Worm (Caenorhabditis elegans) whole organism, mixed stage, embryonic: ENCODE results near the gene K03H1.9.

Experiments used
- bed-3 ChIP-seq: fragments of 200-800 bp; sonication (Bioruptor generic); optimal IDR thresholded peaks from 3 replicates; lab custom pipeline; 2018; ENCODE audit warnings: mild to moderate bottlenecking, missing genetic modification characterization, moderate library complexity, missing compliant biosample characterization
- blmp-1 ChIP-seq: fragments of 150-350 bp; optimal IDR thresholded peaks from 2 replicates; lab custom pipeline; 2014; ENCODE audit warnings: missing biosample characterization, missing genetic modification characterization
- ceh-39 ChIP-seq: fragments of 150-350 bp; optimal IDR thresholded peaks from 2 replicates; lab custom pipeline; 2014; ENCODE audit warnings: missing biosample characterization, missing genetic modification characterization
- ceh-43 ChIP-seq: fragments of 200-800 bp; sonication (Bioruptor generic); optimal IDR thresholded peaks from 2 replicates; lab custom pipeline; 2018; ENCODE audit warnings: mild to moderate bottlenecking, missing genetic modification characterization, moderate library complexity, missing compliant biosample characterization
- ceh-83 ChIP-seq: fragments of 200-800 bp; sonication (Bioruptor generic); optimal IDR thresholded peaks from 2 replicates; lab custom pipeline; 2018; ENCODE audit warnings: mild to moderate bottlenecking, missing genetic modification characterization, missing compliant biosample characterization
- ces-1 ChIP-seq: fragments of 150-350 bp; optimal IDR thresholded peaks from 2 replicates; lab custom pipeline; 2014; ENCODE audit warnings: missing biosample characterization, missing genetic modification reagents, missing genetic modification characterization
- cnd-1 ChIP-seq: fragments of 200-800 bp; sonication (Bioruptor generic); optimal IDR thresholded peaks from 2 replicates; lab custom pipeline; 2018; ENCODE audit warnings: mild to moderate bottlenecking, missing genetic modification characterization, missing compliant biosample characterization
- drap-1 ChIP-seq: fragments of 200-800 bp; sonication (Bioruptor generic); optimal IDR thresholded peaks from 3 replicates; lab custom pipeline; 2018; ENCODE audit warnings: mild to moderate bottlenecking, missing genetic modification characterization, missing compliant biosample characterization
- elt-1 ChIP-seq: sonication (generic microtip); optimal IDR thresholded peaks from 2 replicates; lab custom pipeline; 2017; ENCODE audit warnings: missing genetic modification characterization, mild to moderate bottlenecking, missing compliant biosample characterization, antibody characterized with exemption, moderate library complexity, borderline replicate concordance; ENCODE audit not compliant: insufficient read depth
- elt-3 ChIP-seq: fragments of 150-350 bp; optimal IDR thresholded peaks from 2 replicates; lab custom pipeline; 2014; ENCODE audit warnings: missing biosample characterization, missing genetic modification characterization
- flh-1 ChIP-seq: fragments of 200-800 bp; sonication (Bioruptor generic); optimal IDR thresholded peaks from 2 replicates; lab custom pipeline; 2018; ENCODE audit warnings: mild to moderate bottlenecking, missing genetic modification characterization, moderate library complexity, missing compliant biosample characterization
- ham-2 ChIP-seq: fragments of 200-800 bp; sonication (Bioruptor generic); optimal IDR thresholded peaks from 2 replicates; lab custom pipeline; 2018; ENCODE audit warnings: mild to moderate bottlenecking, missing genetic modification characterization, missing compliant biosample characterization
- hlh-1 ChIP-seq: fragments of 150-350 bp; optimal IDR thresholded peaks from 2 replicates; lab custom pipeline; 2014; ENCODE audit warnings: missing biosample characterization, missing genetic modification reagents, missing genetic modification characterization
- lin-13 ChIP-seq: fragments of 150-350 bp; optimal IDR thresholded peaks from 2 replicates; lab custom pipeline; 2014; ENCODE audit warnings: missing biosample characterization, missing genetic modification characterization
- lin-32 ChIP-seq: fragments of 200-800 bp; sonication (Bioruptor generic); optimal IDR thresholded peaks from 2 replicates; lab custom pipeline; 2018; ENCODE audit warnings: mild to moderate bottlenecking, missing genetic modification characterization, missing compliant biosample characterization
- lsy-2 ChIP-seq: fragments of 150-350 bp; optimal IDR thresholded peaks from 2 replicates; lab custom pipeline; 2014; ENCODE audit warnings: missing biosample characterization, missing genetic modification characterization
- mab-5 ChIP-seq: fragments of 150-350 bp; optimal IDR thresholded peaks from 2 replicates; lab custom pipeline; 2014; ENCODE audit warnings: missing biosample characterization, missing genetic modification characterization
- mep-1 ChIP-seq: fragments of 150-350 bp; optimal IDR thresholded peaks from 2 replicates; lab custom pipeline; 2017; ENCODE audit warnings: missing biosample characterization, missing genetic modification reagents, missing genetic modification characterization, inconsistent platforms
- mls-2 ChIP-seq: sonication (generic microtip); optimal IDR thresholded peaks from 2 replicates; lab custom pipeline; 2016; ENCODE audit warnings: mild to moderate bottlenecking, missing genetic modification characterization, moderate library complexity, missing compliant biosample characterization
- nhr-12 ChIP-seq: fragments of 150-350 bp; optimal IDR thresholded peaks from 2 replicates; lab custom pipeline; 2014; ENCODE audit warnings: missing biosample characterization, missing genetic modification characterization
- nhr-2 ChIP-seq: fragments of 150-350 bp; optimal IDR thresholded peaks from 2 replicates; lab custom pipeline; 2014; ENCODE audit warnings: missing biosample characterization, missing genetic modification characterization
- nhr-237 ChIP-seq: fragments of 150-350 bp; optimal IDR thresholded peaks from 2 replicates; lab custom pipeline; 2014; ENCODE audit warnings: missing biosample characterization, missing genetic modification characterization
- nhr-28 ChIP-seq: fragments of 150-350 bp; optimal IDR thresholded peaks from 2 replicates; lab custom pipeline; 2014; ENCODE audit warnings: missing biosample characterization, missing genetic modification characterization
- nhr-76 ChIP-seq: sonication (generic microtip); optimal IDR thresholded peaks from 2 replicates; lab custom pipeline; 2017; ENCODE audit warnings: missing biosample characterization, missing genetic modification characterization
- sem-2 ChIP-seq: fragments of 200-800 bp; sonication (Bioruptor generic); optimal IDR thresholded peaks from 2 replicates; lab custom pipeline; 2018; ENCODE audit warnings: mild to moderate bottlenecking, missing genetic modification characterization, missing compliant biosample characterization
- snpc-4 ChIP-seq: fragments of 150-350 bp; optimal IDR thresholded peaks from 2 replicates; lab custom pipeline; 2014; ENCODE audit warnings: missing biosample characterization, missing genetic modification characterization
- sptf-1 ChIP-seq: sonication (generic microtip); optimal IDR thresholded peaks from 2 replicates; lab custom pipeline; 2017; ENCODE audit warnings: mild to moderate bottlenecking, missing genetic modification characterization, moderate library complexity, missing compliant biosample characterization
- tbx-8 ChIP-seq: fragments of 200-800 bp; sonication (Bioruptor generic); optimal IDR thresholded peaks from 2 replicates; lab custom pipeline; 2018; ENCODE audit warnings: mild to moderate bottlenecking, missing genetic modification characterization, moderate library complexity, missing compliant biosample characterization
- unc-120 ChIP-seq: sonication (generic microtip); optimal IDR thresholded peaks from 2 replicates; lab custom pipeline; 2017; ENCODE audit warnings: missing genetic modification characterization, missing compliant biosample characterization; ENCODE audit not compliant: poor library complexity, severe bottlenecking
- unc-62 ChIP-seq: fragments of 150-350 bp; optimal IDR thresholded peaks from 2 replicates; lab custom pipeline; 2014; ENCODE audit warnings: missing biosample characterization, missing genetic modification reagents, missing genetic modification characterization
- ztf-11 ChIP-seq: fragments of 150-350 bp; optimal IDR thresholded peaks from 2 replicates; lab custom pipeline; 2014; ENCODE audit warnings: missing biosample characterization, missing genetic modification characterization

The K03H1.9 gene

ce11 chrIII:9946806-9947419 is 5.6 kb upstream of the K03H1.9 start, which contains the start of gene K03H1.7:
Gene K03H1.7 (plus strand): TSS chrIII:9947405.
- TF ChIP-seq ces-1 (GFP tag; lab: Kevin White, UChicago) (no peak), hlh-1 (tag; lab: Kevin White, UChicago) (no peak), ham-2 (no peak), elt-1 (tag; lab: Kevin White, UChicago) (no peak), mep-1 (tag; lab: Kevin White, UChicago) (no peak)

ce11 chrIII:9944723-9945122 is 3.4 kb upstream of the K03H1.9 start, which contains the start of gene gln-2:
Gene gln-2 (minus strand): TSS chrIII:9944823.
- TF ChIP-seq flh-1 (GFP tag; lab: Kevin White, UChicago) (no peak), blmp-1 (no peak), drap-1 (no peak), nhr-12 (no peak), mls-2 (tag; lab: Kevin White, UChicago) (no peak)

ce11 chrIII:9932091-9932490 is 9.2 kb downstream of the K03H1.9 start, which contains the start of gene dec-7:
Gene dec-7 (plus strand): TSS chrIII:9932398.
- no peak for TF ChIP-seq nhr-12
- TF ChIP-seq mab-5 (tag; lab: Kevin White, UChicago): no peak
- TF ChIP-seq mls-2 (tag; lab: Kevin White, UChicago): no peak
- TF ChIP-seq ceh-39 (tag; lab: Kevin White, UChicago): no peak
- no peak for TF ChIP-seq elt-3
- no peak for TF ChIP-seq bed-3 (GFP tag; lab: Kevin White, UChicago)
- TF ChIP-seq lin-32 (GFP tag; lab: Kevin White, UChicago): no peak
- TF ChIP-seq ces-1 (GFP tag; lab: Kevin White, UChicago): no peak
- TF ChIP-seq flh-1 (GFP tag; lab: Kevin White, UChicago): no peak
- TF ChIP-seq nhr-237: no peak
- TF ChIP-seq sptf-1 (tag; lab: Kevin White, UChicago): no peak
- TF ChIP-seq drap-1: no peak
- no peak for TF ChIP-seq ceh-43
- no peak for TF ChIP-seq elt-1 (tag; lab: Kevin White, UChicago)
- no peak for TF ChIP-seq hlh-1 (tag; lab: Kevin White, UChicago)
- TF ChIP-seq unc-62 (GFP tag; lab: Kevin White, UChicago): no peak
- no peak for TF ChIP-seq mep-1 (tag; lab: Kevin White, UChicago)
- no peak for TF ChIP-seq ztf-11 (tag; lab: Kevin White, UChicago)
- TF ChIP-seq nhr-76 (tag; lab: Kevin White, UChicago): no peak

- TF ChIP-seq lin-13 (tag; lab: Kevin White, UChicago) (no peak), nhr-237 (no peak), blmp-1 (no peak), mls-2 (tag; lab: Kevin White, UChicago) (no peak), cnd-1 (tag; lab: Kevin White, UChicago) (no peak), drap-1 (no peak), unc-62 (GFP tag; lab: Kevin White, UChicago) (no peak), ztf-11 (tag; lab: Kevin White, UChicago) (no peak), mep-1 (tag; lab: Kevin White, UChicago) (no peak), nhr-76 (tag; lab: Kevin White, UChicago) (no peak), nhr-28 (no peak)
These were observed 10.9 kb downstream of the K03H1.9 start for ce11 chrIII:9930406-9930805.

ce11 chrIII:9929525-9929924 is 11.8 kb downstream of the K03H1.9 start:
- TF ChIP-seq nhr-28 (no peak), nhr-76 (tag; lab: Kevin White, UChicago) (no peak), sptf-1 (tag; lab: Kevin White, UChicago) (no peak), lsy-2 (no peak), ham-2 (no peak), mep-1 (tag; lab: Kevin White, UChicago) (no peak), elt-3 (no peak), snpc-4 (no peak), lin-13 (tag; lab: Kevin White, UChicago) (no peak), unc-62 (GFP tag; lab: Kevin White, UChicago) (no peak), mls-2 (tag; lab: Kevin White, UChicago) (no peak)

ce11 chrIII:9928777-9929176 is 12.5 kb downstream of the K03H1.9 start, which contains the start of gene ttr-1:
Gene ttr-1 (plus strand): TSS chrIII:9929077.
- TF ChIP-seq cnd-1 (tag; lab: Kevin White, UChicago) (no peak), ham-2 (no peak), ceh-83 (no peak), drap-1 (no peak), sem-2 (GFP tag; lab: Kevin White, UChicago) (no peak), nhr-2 (tag; lab: Kevin White, UChicago) (no peak), unc-120 (tag; lab: Kevin White, UChicago) (no peak), bed-3 (GFP tag; lab: Kevin White, UChicago) (no peak), snpc-4 (no peak), tbx-8 (GFP tag; lab: Kevin White, UChicago) (no peak), elt-3 (no peak), elt-1 (tag; lab: Kevin White, UChicago) (no peak), mls-2 (tag; lab: Kevin White, UChicago) (no peak), nhr-12 (no peak)
